Fruit fly (Drosophila melanogaster) whole organism, pupa: Measurements from ENCODE around the gene CG2321.

Experiments
- CG10348 ChIP-seq: fragments of 200-800 bp; sonication (Bioruptor generic); IDR thresholded peaks from 2 replicates; pipeline ENCODE4 v1.3.6; 2022; ENCODE audit warnings: missing biosample characterization, missing genetic modification characterization
- CG12605 ChIP-seq: fragments of 200-800 bp; sonication (Bioruptor generic); IDR thresholded peaks from 2 replicates; pipeline ENCODE4 v1.3.6; 2022; ENCODE audit warnings: missing biosample characterization, missing genetic modification characterization
- CG13204 ChIP-seq: fragments of 200-800 bp; sonication (Bioruptor generic); optimal IDR thresholded peaks from 2 replicates; lab custom pipeline; 2018; ENCODE audit warnings: missing biosample characterization, mild to moderate bottlenecking, missing genetic modification characterization, moderate library complexity
- CG14655 ChIP-seq: fragments of 200-800 bp; sonication (Bioruptor generic); optimal IDR thresholded peaks from 3 replicates; lab custom pipeline; 2017; ENCODE audit warnings: mild to moderate bottlenecking, missing biosample characterization, missing genetic modification reagents, missing genetic modification characterization
- CG15710 ChIP-seq: fragments of 200-800 bp; sonication (Bioruptor generic); optimal IDR thresholded peaks from 2 replicates; lab custom pipeline; 2018; ENCODE audit warnings: missing biosample characterization, mild to moderate bottlenecking, missing genetic modification characterization, moderate library complexity
- CG17806 ChIP-seq: fragments of 200-800 bp; sonication (Bioruptor generic); optimal IDR thresholded peaks from 2 replicates; lab custom pipeline; 2018; ENCODE audit warnings: missing biosample characterization, mild to moderate bottlenecking, missing genetic modification characterization, moderate library complexity
- CG32121 ChIP-seq: fragments of 200-800 bp; sonication (Bioruptor generic); IDR thresholded peaks from 2 replicates; pipeline ENCODE4 v1.3.6; 2022; ENCODE audit warnings: missing biosample characterization, missing genetic modification characterization
- CG34367 ChIP-seq: fragments of 200-800 bp; sonication (Bioruptor generic); optimal IDR thresholded peaks from 2 replicates; lab custom pipeline; 2018; ENCODE audit warnings: missing biosample characterization, mild to moderate bottlenecking, missing genetic modification characterization
- CG4496 ChIP-seq: fragments of 200-800 bp; sonication (Bioruptor generic); IDR thresholded peaks from 3 replicates; pipeline ENCODE4 v1.3.6; 2022; ENCODE audit warnings: missing biosample characterization, missing genetic modification characterization
- CG8159 ChIP-seq: fragments of 200-800 bp; sonication (Bioruptor generic); optimal IDR thresholded peaks from 3 replicates; lab custom pipeline; 2018; ENCODE audit warnings: missing biosample characterization, mild to moderate bottlenecking, missing genetic modification characterization, moderate library complexity
- CG8301 ChIP-seq: fragments of 200-800 bp; sonication (Bioruptor generic); optimal IDR thresholded peaks from 2 replicates; lab custom pipeline; 2018; ENCODE audit warnings: missing biosample characterization, mild to moderate bottlenecking, missing genetic modification characterization
- CG9948 ChIP-seq: fragments of 200-800 bp; sonication (Bioruptor generic); optimal IDR thresholded peaks from 2 replicates; lab custom pipeline; 2018; ENCODE audit warnings: missing biosample characterization, mild to moderate bottlenecking, missing genetic modification characterization, moderate library complexity
- D1 ChIP-seq: fragments of 200-800 bp; sonication (Bioruptor generic); optimal IDR thresholded peaks from 2 replicates; lab custom pipeline; 2018; ENCODE audit warnings: missing biosample characterization, mild to moderate bottlenecking, missing genetic modification characterization, moderate library complexity
- EcR ChIP-seq: fragments of 200-800 bp; sonication (Bioruptor generic); optimal IDR thresholded peaks from 3 replicates; lab custom pipeline; 2019; ENCODE audit warnings: missing biosample characterization, missing genetic modification characterization, mild to moderate bottlenecking, moderate library complexity, missing genetic modification reagents
- Ets98B ChIP-seq: fragments of 200-800 bp; sonication (Bioruptor generic); IDR thresholded peaks from 2 replicates; pipeline ENCODE4 v1.3.6; 2022; ENCODE audit warnings: missing biosample characterization, missing genetic modification characterization
- Pif1A ChIP-seq: fragments of 200-800 bp; sonication (Bioruptor generic); optimal IDR thresholded peaks from 3 replicates; lab custom pipeline; 2016; ENCODE audit warnings: missing biosample characterization, missing genetic modification characterization
- Pif1B ChIP-seq: fragments of 200-800 bp; sonication (Bioruptor generic); optimal IDR thresholded peaks from 3 replicates; lab custom pipeline; 2016; ENCODE audit warnings: missing biosample characterization, missing genetic modification characterization
- Snoo ChIP-seq: fragments of 200-800 bp; sonication (Bioruptor generic); optimal IDR thresholded peaks from 3 replicates; lab custom pipeline; 2017; ENCODE audit warnings: missing biosample characterization, mild to moderate bottlenecking, missing genetic modification characterization, inconsistent platforms
- fd96Ca ChIP-seq: fragments of 200-800 bp; sonication (Bioruptor generic); IDR thresholded peaks from 3 replicates; pipeline ENCODE4 v1.3.6; 2022; ENCODE audit warnings: missing biosample characterization, missing genetic modification characterization
- gl ChIP-seq: fragments of 200-800 bp; sonication (Bioruptor generic); optimal IDR thresholded peaks from 2 replicates; lab custom pipeline; 2018; ENCODE audit warnings: missing biosample characterization, mild to moderate bottlenecking, missing genetic modification characterization
- rn ChIP-seq: fragments of 200-800 bp; sonication (Bioruptor generic); IDR thresholded peaks from 2 replicates; pipeline ENCODE4 v1.3.6; 2022; ENCODE audit warnings: missing biosample characterization, missing genetic modification characterization

CG2321 gene

dm6 chr3R:29489209-29489608 is at the start of gene CG2321, which contains the start of gene CG2006:
Gene CG2321, minus strand, starts transcription at chr3R:29489265.
Gene CG2006, plus strand, starts transcription at chr3R:29489468.
- TF ChIP-seq CG32121 (no peak), EcR (no peak), CG4496 (GFP tag; lab: Robert Waterston, UW) (peak; percentile 64; the same call in 2 of the 3 replicates), CG8159 (tag; lab: Kevin White, UChicago) (peak; percentile 48), Ets98B (GFP tag; lab: Robert Waterston, UW) (peak; percentile 59), rn (GFP tag; lab: Robert Waterston, UW) (0 out of 2 replicates have a peak, but pooled peaks have one; percentile 31), Snoo (tag; lab: Kevin White, UChicago) (no peak), fd96Ca (GFP tag; lab: Robert Waterston, UW) (peak; percentile 62; the same call in 2 of the 3 replicates), gl (tag; lab: Kevin White, UChicago) (no peak), Pif1B (GFP tag; lab: Kevin White, UChicago) (no peak), D1 (no peak), Pif1A (GFP tag; lab: Kevin White, UChicago) (no peak), CG34367 (no peak), CG13204 (GFP tag; lab: Kevin White, UChicago) (no peak), CG8301 (tag; lab: Kevin White, UChicago) (no peak), CG12605 (GFP tag; lab: Robert Waterston, UW) (no peak), CG9948 (peak; percentile 31), CG17806 (tag; lab: Kevin White, UChicago) (peak; percentile 56), CG14655 (GFP tag; lab: Kevin White, UChicago) (no peak), CG10348 (GFP tag; lab: Robert Waterston, UW) (no peak), CG15710 (tag; lab: Kevin White, UChicago) (peak; percentile 44)

dm6 chr3R:29538436-29538835 is 49.4 kb upstream of the CG2321 start:
- TF ChIP-seq CG13204 (GFP tag; lab: Kevin White, UChicago) (no peak), CG9948 (peak; percentile 44), fd96Ca (GFP tag; lab: Robert Waterston, UW) (peak; percentile 44; the same call in 1 of the 3 replicates), Snoo (tag; lab: Kevin White, UChicago) (peak; percentile 50), EcR (no peak), Ets98B (GFP tag; lab: Robert Waterston, UW) (0 out of 2 replicates have a peak, but pooled peaks have one; percentile 13), rn (GFP tag; lab: Robert Waterston, UW) (no peak), CG12605 (GFP tag; lab: Robert Waterston, UW) (no peak), CG34367 (peak; percentile 21), CG8301 (tag; lab: Kevin White, UChicago) (peak; percentile 23), Pif1A (GFP tag; lab: Kevin White, UChicago) (peak; percentile 54), CG32121 (no peak), CG8159 (tag; lab: Kevin White, UChicago) (peak; percentile 53), D1 (no peak), CG14655 (GFP tag; lab: Kevin White, UChicago) (peak; percentile 47), CG15710 (tag; lab: Kevin White, UChicago) (peak; percentile 26), Pif1B (GFP tag; lab: Kevin White, UChicago) (peak; percentile 1), CG17806 (tag; lab: Kevin White, UChicago) (peak; percentile 38), CG10348 (GFP tag; lab: Robert Waterston, UW) (no peak), CG4496 (GFP tag; lab: Robert Waterston, UW) (no peak; the same call in 2 of the 3 replicates), gl (tag; lab: Kevin White, UChicago) (no peak)

- TF ChIP-seq CG14655 (GFP tag; lab: Kevin White, UChicago) (no peak), gl (tag; lab: Kevin White, UChicago) (peak; percentile 7), CG32121 (no peak), rn (GFP tag; lab: Robert Waterston, UW) (no peak), CG34367 (no peak)
Measured at dm6 chr3R:29526565-29526964, 37.5 kb upstream of the CG2321 start.

- no peak for TF ChIP-seq CG34367
- no peak for TF ChIP-seq CG12605 (GFP tag; lab: Robert Waterston, UW)
- TF ChIP-seq CG4496 (GFP tag; lab: Robert Waterston, UW) = no peak
- TF ChIP-seq D1 = no peak
- TF ChIP-seq Pif1A (GFP tag; lab: Kevin White, UChicago) = no peak
- no peak for TF ChIP-seq CG14655 (GFP tag; lab: Kevin White, UChicago)
- no peak for TF ChIP-seq Pif1B (GFP tag; lab: Kevin White, UChicago)
- TF ChIP-seq Snoo (tag; lab: Kevin White, UChicago) = no peak
- TF ChIP-seq CG9948 = no peak
- no peak for TF ChIP-seq CG15710 (tag; lab: Kevin White, UChicago)
- no peak for TF ChIP-seq CG8159 (tag; lab: Kevin White, UChicago)
Measured at dm6 chr3R:29523978-29524775, 35.1 kb upstream of the CG2321 start.

dm6 chr3R:29522164-29522563 is 33.1 kb upstream of the CG2321 start:
- TF ChIP-seq Pif1A (GFP tag; lab: Kevin White, UChicago) (peak; percentile 41), CG10348 (GFP tag; lab: Robert Waterston, UW) (no peak), CG13204 (GFP tag; lab: Kevin White, UChicago) (peak; percentile 4), CG12605 (GFP tag; lab: Robert Waterston, UW) (no peak), CG9948 (peak; percentile 72), CG4496 (GFP tag; lab: Robert Waterston, UW) (0 out of 3 replicates have a peak, but pooled peaks have one; percentile 44), CG32121 (no peak), rn (GFP tag; lab: Robert Waterston, UW) (no peak), fd96Ca (GFP tag; lab: Robert Waterston, UW) (peak; percentile 46; the same call in 1 of the 3 replicates), CG15710 (tag; lab: Kevin White, UChicago) (peak; percentile 68), CG14655 (GFP tag; lab: Kevin White, UChicago) (peak; percentile 66), Snoo (tag; lab: Kevin White, UChicago) (peak; percentile 24), Pif1B (GFP tag; lab: Kevin White, UChicago) (peak; percentile 29), EcR (no peak), CG8301 (tag; lab: Kevin White, UChicago) (peak; percentile 41), CG8159 (tag; lab: Kevin White, UChicago) (peak; percentile 84), D1 (no peak), gl (tag; lab: Kevin White, UChicago) (peak; percentile 43), CG17806 (tag; lab: Kevin White, UChicago) (peak; percentile 80), Ets98B (GFP tag; lab: Robert Waterston, UW) (0 out of 2 replicates have a peak, but pooled peaks have one; percentile 14), CG34367 (peak; percentile 52)
- TF ChIP-seq, all 21 proteins: peak for 15
